Worm (Caenorhabditis elegans) whole organism, L3 larva: ENCODE data around the gene ubq-1.

Experiments
- R02D3.7 ChIP-seq: fragments of 150-350 bp; optimal IDR thresholded peaks from 2 replicates; lab custom pipeline; 2014; ENCODE audit warnings: missing biosample characterization, missing genetic modification characterization
- ZK546.5 ChIP-seq: sonication (generic microtip); optimal IDR thresholded peaks from 2 replicates; lab custom pipeline; 2017; ENCODE audit warnings: missing biosample characterization, missing genetic modification characterization
- ama-1 ChIP-seq: fragments of 150-350 bp; optimal IDR thresholded peaks from 2 replicates; lab custom pipeline; 2018
- ceh-28 ChIP-seq: fragments of 150-350 bp; optimal IDR thresholded peaks from 2 replicates; lab custom pipeline; 2014; ENCODE audit warnings: missing biosample characterization, missing genetic modification reagents, missing genetic modification characterization
- ceh-82 ChIP-seq: fragments of 150-350 bp; optimal IDR thresholded peaks from 2 replicates; lab custom pipeline; 2014; ENCODE audit warnings: missing biosample characterization, missing genetic modification characterization
- ceh-9 ChIP-seq: sonication (generic microtip); optimal IDR thresholded peaks from 2 replicates; lab custom pipeline; 2018; ENCODE audit warnings: missing biosample characterization, missing genetic modification characterization
- egl-27 ChIP-seq: sonication (generic microtip); optimal IDR thresholded peaks from 4 replicates; lab custom pipeline; 2017; ENCODE audit warnings: missing biosample characterization, missing genetic modification reagents, missing genetic modification characterization
- elt-1 ChIP-seq: fragments of 150-350 bp; optimal IDR thresholded peaks from 2 replicates; lab custom pipeline; 2014; ENCODE audit warnings: missing biosample characterization, missing genetic modification characterization
- elt-2 ChIP-seq: sonication (generic microtip); optimal IDR thresholded peaks from 2 replicates; lab custom pipeline; 2016; ENCODE audit warnings: missing genetic modification reagents, mild to moderate bottlenecking, missing genetic modification characterization, missing compliant biosample characterization
- elt-3 ChIP-seq, 3 experiments: fragments of 150-350 bp in 1 of 3; sonication (generic microtip) in 2 of 3; optimal IDR thresholded peaks; 2 replicates in 2 of 3; 4 replicates in 1 of 3; lab custom pipeline; 2014 to 2017; ENCODE audit warnings: missing biosample characterization in 3 of 3, missing genetic modification characterization in 3 of 3
- eor-1 ChIP-seq, 2 experiments: fragments of 150-350 bp; optimal IDR thresholded peaks; 2 replicates each; lab custom pipeline; 2014 to 2018; ENCODE audit warnings: missing biosample characterization in 2 of 2, missing genetic modification characterization in 2 of 2
- fkh-10 ChIP-seq: sonication (generic microtip); optimal IDR thresholded peaks from 2 replicates; lab custom pipeline; 2017; ENCODE audit warnings: missing biosample characterization, missing genetic modification reagents, missing genetic modification characterization
- fkh-2 ChIP-seq: fragments of 150-350 bp; optimal IDR thresholded peaks from 2 replicates; lab custom pipeline; 2014; ENCODE audit warnings: missing biosample characterization, missing genetic modification reagents, missing genetic modification characterization
- fos-1 ChIP-seq: fragments of 150-350 bp; optimal IDR thresholded peaks from 2 replicates; lab custom pipeline; 2014; ENCODE audit warnings: missing biosample characterization, missing genetic modification characterization
- hmg-11 ChIP-seq: sonication (generic microtip); optimal IDR thresholded peaks from 2 replicates; lab custom pipeline; 2016; ENCODE audit warnings: missing genetic modification characterization, missing compliant biosample characterization
- lsy-12 ChIP-seq: sonication (generic microtip); optimal IDR thresholded peaks from 2 replicates; lab custom pipeline; 2016; ENCODE audit warnings: mild to moderate bottlenecking, missing genetic modification characterization, missing compliant biosample characterization
- mml-1 ChIP-seq: fragments of 150-350 bp; sonication (generic microtip); optimal IDR thresholded peaks from 3 replicates; lab custom pipeline; 2014; ENCODE audit warnings: missing biosample characterization, missing genetic modification characterization
- nfya-1 ChIP-seq: sonication (generic microtip); optimal IDR thresholded peaks from 2 replicates; lab custom pipeline; 2017; ENCODE audit warnings: missing genetic modification characterization, mild to moderate bottlenecking, missing compliant biosample characterization, antibody characterized with exemption, moderate library complexity; ENCODE audit not compliant: insufficient read depth
- nhr-11 ChIP-seq: fragments of 150-350 bp; optimal IDR thresholded peaks from 2 replicates; lab custom pipeline; 2014; ENCODE audit warnings: missing biosample characterization, missing genetic modification characterization
- nhr-12 ChIP-seq: fragments of 150-350 bp; optimal IDR thresholded peaks from 2 replicates; lab custom pipeline; 2014; ENCODE audit warnings: missing biosample characterization, missing genetic modification characterization
- nhr-23 ChIP-seq: fragments of 150-350 bp; optimal IDR thresholded peaks from 2 replicates; lab custom pipeline; 2014; ENCODE audit warnings: missing biosample characterization, missing genetic modification reagents, missing genetic modification characterization
- nhr-25 ChIP-seq: sonication (generic microtip); optimal IDR thresholded peaks from 2 replicates; lab custom pipeline; 2017; ENCODE audit warnings: missing biosample characterization, missing genetic modification characterization
- nhr-43 ChIP-seq: sonication (generic microtip); optimal IDR thresholded peaks from 2 replicates; lab custom pipeline; 2016; ENCODE audit warnings: mild to moderate bottlenecking, missing genetic modification characterization, missing compliant biosample characterization; ENCODE audit not compliant: poor library complexity, severe bottlenecking
- nhr-67 ChIP-seq: fragments of 150-350 bp; optimal IDR thresholded peaks from 2 replicates; lab custom pipeline; 2014; ENCODE audit warnings: missing biosample characterization, missing genetic modification characterization
- nhr-76 ChIP-seq: fragments of 150-350 bp; sonication (generic microtip); optimal IDR thresholded peaks from 5 replicates; lab custom pipeline; 2014; ENCODE audit warnings: missing biosample characterization, missing genetic modification characterization
- nhr-77 ChIP-seq: fragments of 150-350 bp; optimal IDR thresholded peaks from 2 replicates; lab custom pipeline; 2014; ENCODE audit warnings: missing biosample characterization, missing genetic modification characterization
- pha-4 ChIP-seq: fragments of 150-350 bp; optimal IDR thresholded peaks from 2 replicates; lab custom pipeline; 2014; ENCODE audit warnings: missing biosample characterization, missing genetic modification reagents, missing genetic modification characterization
- sea-2 ChIP-seq: fragments of 150-350 bp; sonication (generic microtip); optimal IDR thresholded peaks from 4 replicates; lab custom pipeline; 2014; ENCODE audit warnings: missing biosample characterization, missing genetic modification reagents, missing genetic modification characterization
- unc-39 ChIP-seq: sonication (generic microtip); optimal IDR thresholded peaks from 4 replicates; lab custom pipeline; 2017; ENCODE audit warnings: missing biosample characterization, missing genetic modification characterization
- zag-1 ChIP-seq: fragments of 150-350 bp; optimal IDR thresholded peaks from 2 replicates; lab custom pipeline; 2014; ENCODE audit warnings: missing biosample characterization, missing genetic modification characterization
- ztf-11 ChIP-seq: fragments of 150-350 bp; optimal IDR thresholded peaks from 2 replicates; lab custom pipeline; 2014; ENCODE audit warnings: missing biosample characterization, missing genetic modification characterization
- ztf-4 ChIP-seq: fragments of 150-350 bp; optimal IDR thresholded peaks from 2 replicates; lab custom pipeline; 2014; ENCODE audit warnings: missing biosample characterization, missing genetic modification characterization

The ubq-1 gene

ce11 chrIII:5939453-5940296 is at the start of gene ubq-1:
ubq-1 (plus strand) TSS chrIII:5940254.
- TF ChIP-seq nhr-25 (tag; lab: Kevin White, UChicago), result peak; percentile 64
- no peak for TF ChIP-seq nhr-67
- TF ChIP-seq eor-1 (tag; optimal IDR thresholded peaks at IDR 0.05; lab: Kevin White, UChicago), result no peak
- TF ChIP-seq ceh-28 (tag; lab: Kevin White, UChicago), result no peak
- TF ChIP-seq ceh-82 (tag; lab: Kevin White, UChicago), result peak; percentile 15
- TF ChIP-seq elt-2 (tag; lab: Kevin White, UChicago), result peak; percentile 15
- peak; percentile 15 for TF ChIP-seq egl-27 (tag; lab: Kevin White, UChicago)
- peak; percentile 28 for TF ChIP-seq hmg-11 (tag; lab: Kevin White, UChicago)
- TF ChIP-seq nhr-11, result no peak
- no peak for TF ChIP-seq fkh-2 (tag; lab: Kevin White, UChicago)
- no peak for TF ChIP-seq unc-39 (tag; lab: Kevin White, UChicago)
- TF ChIP-seq ama-1 (lab: Kevin White, UChicago), result peak; percentile 59
- TF ChIP-seq nhr-77 (tag; lab: Kevin White, UChicago), result no peak
- TF ChIP-seq nhr-23 (tag; lab: Kevin White, UChicago), result peak; percentile 7
- no peak for TF ChIP-seq nhr-43
- TF ChIP-seq nfya-1 (tag; lab: Kevin White, UChicago), result peak; percentile 24
- no peak for TF ChIP-seq fkh-10 (GFP tag; lab: Kevin White, UChicago)
- TF ChIP-seq R02D3.7 (tag; lab: Kevin White, UChicago), result no peak
- no peak for TF ChIP-seq ceh-9
- no peak for TF ChIP-seq mml-1 (tag; lab: Kevin White, UChicago)
- TF ChIP-seq pha-4 (tag; lab: Kevin White, UChicago), result peak; percentile 61
- TF ChIP-seq sea-2, result no peak
- no peak for TF ChIP-seq ZK546.5 (tag; lab: Kevin White, UChicago)
- TF ChIP-seq nhr-76, result no peak

- no peak for TF ChIP-seq nhr-23 (tag; lab: Kevin White, UChicago)
- no peak for TF ChIP-seq mml-1 (tag; lab: Kevin White, UChicago)
- no peak for TF ChIP-seq hmg-11 (tag; lab: Kevin White, UChicago)
- TF ChIP-seq pha-4 (tag; lab: Kevin White, UChicago), result peak; percentile 59
- no peak for TF ChIP-seq nhr-77 (tag; lab: Kevin White, UChicago)
These were observed 47.1 kb upstream of the ubq-1 start for ce11 chrIII:5892909-5893308.

- TF ChIP-seq fos-1 (tag; lab: Kevin White, UChicago) (no peak), ztf-4 (no peak), ztf-11 (tag; lab: Kevin White, UChicago) (no peak), lsy-12 (tag; lab: Kevin White, UChicago) (no peak), nhr-25 (tag; lab: Kevin White, UChicago) (no peak), ceh-9 (no peak), nhr-12 (tag; lab: Kevin White, UChicago) (no peak), elt-1 (no peak), zag-1 (tag; lab: Kevin White, UChicago) (no peak), elt-3 (tag; optimal IDR thresholded peaks at IDR 0.05; lab: Kevin White, UChicago) (no peak)
- TF ChIP-seq, all 47 proteins: peak for 0
These were observed 44.1 kb upstream of the ubq-1 start, which contains the start of gene pxl-1 for ce11 chrIII:5895913-5896312. pxl-1 (minus strand) TSS chrIII:5896013.

ce11 chrIII:5897468-5897867 is 42.6 kb upstream of the ubq-1 start:
- TF ChIP-seq nhr-76, result no peak
- peak; percentile 1 for TF ChIP-seq nfya-1 (tag; lab: Kevin White, UChicago)

ce11 chrIII:5898631-5899030 is 41.4 kb upstream of the ubq-1 start:
- no peak for TF ChIP-seq fos-1 (tag; lab: Kevin White, UChicago)
